In the genomic region with DNA sequence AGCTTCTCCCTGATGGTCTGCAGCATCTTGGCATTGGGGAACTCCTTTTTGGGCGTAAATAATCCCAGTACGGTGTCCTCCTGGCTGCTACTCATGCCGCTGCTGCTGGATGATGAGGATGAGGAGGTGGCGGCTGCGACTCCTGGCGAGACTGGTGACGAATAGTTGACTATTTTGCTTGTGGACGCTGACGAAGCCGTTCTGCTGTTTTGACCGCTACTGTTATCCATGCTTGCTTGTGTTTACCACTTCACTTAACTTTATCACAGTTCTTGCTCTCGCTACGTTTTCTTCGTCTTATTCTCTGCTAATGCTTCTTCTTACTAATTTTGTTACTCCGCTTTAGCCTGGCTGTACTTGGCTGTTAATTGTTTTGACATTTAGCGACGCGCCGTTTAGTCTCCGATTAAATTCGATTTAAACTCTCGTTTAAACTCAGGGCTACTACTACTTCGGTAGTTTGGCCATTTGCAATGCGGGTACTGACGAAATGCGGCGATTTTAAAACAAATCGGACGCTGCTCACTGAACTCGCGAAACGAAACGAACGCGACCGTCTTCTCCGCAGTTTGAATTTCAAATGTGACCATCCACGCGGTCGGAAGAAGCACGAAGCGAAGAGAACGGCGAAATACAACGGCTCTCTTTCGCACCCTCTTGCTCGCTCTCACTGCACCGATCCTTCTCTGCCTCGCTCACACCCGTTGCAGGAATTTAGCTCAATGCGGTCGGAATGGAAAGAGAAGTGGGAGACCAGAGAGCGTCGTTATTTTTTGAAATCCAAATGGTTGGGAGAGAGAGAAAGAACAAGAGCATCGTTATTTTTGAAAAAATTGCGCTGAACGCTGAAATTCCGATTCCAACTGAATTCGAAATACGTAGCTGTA, we compare ENCODE assay signal across 1 fruit fly cellular context.
TF ChIP-seq lines count a peak whose summit lies in the region.

Gene trbl, minus strand, starts transcription at position 584 of the 887 bp plus-strand sequence.

TF ChIP-seq in whole organism, embryonic, 481 proteins besides CTCF, POLR2A, EP300 and RAD21 (continued from another document and continues in another):
- TF ChIP-seq Nf-YB (GFP tag; optimal IDR thresholded peaks at IDR 0.05; lab: Kevin White, UChicago) = peak; percentile 33
- TF ChIP-seq ab (GFP tag; optimal IDR thresholded peaks at IDR 0.05; lab: Kevin White, UChicago) = no peak
- TF ChIP-seq trem (tag; optimal IDR thresholded peaks at IDR 0.05; lab: Kevin White, UChicago) = peak; percentile 59
- no peak for TF ChIP-seq esg (GFP tag; conservative IDR thresholded peaks at IDR 0.05; lab: Robert Waterston, UW)
- peak; percentile 70 for TF ChIP-seq her (GFP tag; optimal IDR thresholded peaks at IDR 0.05; lab: Kevin White, UChicago)
- peak; percentile 80 for TF ChIP-seq Jarid2 (GFP tag; optimal IDR thresholded peaks at IDR 0.05; lab: Kevin White, UChicago)
- TF ChIP-seq CG7372 (GFP tag; IDR thresholded peaks at IDR 0.05; lab: Robert Waterston, UW) = no peak
- no peak for TF ChIP-seq CG17361 (GFP tag; IDR thresholded peaks at IDR 0.05; lab: Robert Waterston, UW)
- TF ChIP-seq CG6854 (GFP tag; optimal IDR thresholded peaks at IDR 0.05; lab: Kevin White, UChicago) = peak; percentile 72
- peak; percentile 44 for TF ChIP-seq MTF-1 (GFP tag; optimal IDR thresholded peaks at IDR 0.05; lab: Kevin White, UChicago; ENCODE audit: borderline replicate concordance)
- no peak for TF ChIP-seq CG11085 (GFP tag; IDR thresholded peaks at IDR 0.05; lab: Robert Waterston, UW)
- no peak for TF ChIP-seq Tbp (GFP tag; optimal IDR thresholded peaks at IDR 0.05; lab: Kevin White, UChicago)
- TF ChIP-seq NfI (GFP tag; optimal IDR thresholded peaks at IDR 0.05; lab: Kevin White, UChicago) = no peak
- peak; percentile 99 for TF ChIP-seq sd (tag; optimal IDR thresholded peaks at IDR 0.05; lab: Kevin White, UChicago)
- TF ChIP-seq jumu (GFP tag; optimal IDR thresholded peaks at IDR 0.05; lab: Kevin White, UChicago) = no peak
- TF ChIP-seq CG6765 (GFP tag; optimal IDR thresholded peaks at IDR 0.05; lab: Kevin White, UChicago) = peak; percentile 43
- TF ChIP-seq sima (GFP tag; optimal IDR thresholded peaks at IDR 0.05; lab: Kevin White, UChicago) = no peak
- TF ChIP-seq CG3726 (GFP tag; IDR thresholded peaks at IDR 0.05; lab: Robert Waterston, UW) = no peak
- peak; percentile 86 for TF ChIP-seq CG9797 (GFP tag; optimal IDR thresholded peaks at IDR 0.05; lab: Kevin White, UChicago)
- no peak for TF ChIP-seq gcm2 (GFP tag; optimal IDR thresholded peaks at IDR 0.05; lab: Kevin White, UChicago)
- TF ChIP-seq CG31365 (tag; optimal IDR thresholded peaks at IDR 0.05; lab: Kevin White, UChicago) = peak; percentile 71
- TF ChIP-seq cwo (GFP tag; optimal IDR thresholded peaks at IDR 0.05; lab: Kevin White, UChicago) = no peak
- TF ChIP-seq CG33213 (GFP tag; optimal IDR thresholded peaks at IDR 0.05; lab: Kevin White, UChicago) = no peak
- TF ChIP-seq CG18599 (GFP tag; optimal IDR thresholded peaks at IDR 0.05; lab: Kevin White, UChicago) = no peak
- TF ChIP-seq eve (GFP tag; optimal IDR thresholded peaks at IDR 0.05; lab: Kevin White, UChicago) = no peak
- peak; percentile 10 for TF ChIP-seq CG2678 (tag; optimal IDR thresholded peaks at IDR 0.05; lab: Kevin White, UChicago)
- 0 out of 2 replicates have a peak, but pooled peaks have one; percentile 34 for TF ChIP-seq dati (GFP tag; IDR thresholded peaks at IDR 0.05; lab: Robert Waterston, UW)
- TF ChIP-seq sens (GFP tag; lab: Kevin White, UChicago) = peak; percentile 34
- no peak for TF ChIP-seq Bdp1 (GFP tag; optimal IDR thresholded peaks at IDR 0.05; lab: Kevin White, UChicago)
- no peak for TF ChIP-seq chn (GFP tag; optimal IDR thresholded peaks at IDR 0.05; lab: Kevin White, UChicago)
- TF ChIP-seq exex (tag; optimal IDR thresholded peaks at IDR 0.05; lab: Kevin White, UChicago) = peak; percentile 77
- TF ChIP-seq CG7271 (tag; optimal IDR thresholded peaks at IDR 0.05; lab: Kevin White, UChicago) = peak; percentile 54
- TF ChIP-seq Hand (GFP tag; optimal IDR thresholded peaks at IDR 0.05; lab: Kevin White, UChicago) = peak; percentile 15
- no peak for TF ChIP-seq CG5245 (GFP tag; optimal IDR thresholded peaks at IDR 0.05; lab: Kevin White, UChicago)
- no peak for TF ChIP-seq CG1024 (GFP tag; IDR thresholded peaks at IDR 0.05; lab: Robert Waterston, UW)
- no peak for TF ChIP-seq CG34422 (GFP tag; IDR thresholded peaks at IDR 0.05; lab: Robert Waterston, UW)
- no peak for TF ChIP-seq lov (optimal IDR thresholded peaks at IDR 0.05; lab: Kevin White, UChicago)
- TF ChIP-seq lov (GFP tag; IDR thresholded peaks at IDR 0.05; lab: Robert Waterston, UW) = 0 out of 3 replicates have a peak, but pooled peaks have one; percentile 66
- TF ChIP-seq B-H1 (GFP tag; IDR thresholded peaks at IDR 0.05; lab: Robert Waterston, UW) = no peak; the same call in 2 of the 3 replicates
- TF ChIP-seq CG10462 (GFP tag; optimal IDR thresholded peaks at IDR 0.05; lab: Kevin White, UChicago) = no peak
- no peak for TF ChIP-seq ken (GFP tag; IDR thresholded peaks at IDR 0.05; lab: Robert Waterston, UW)
- no peak for TF ChIP-seq gsb-n (tag; optimal IDR thresholded peaks at IDR 0.05; lab: Kevin White, UChicago)
- TF ChIP-seq zf30C (GFP tag; optimal IDR thresholded peaks at IDR 0.05; lab: Kevin White, UChicago) = peak; percentile 38
- TF ChIP-seq usp (GFP tag; optimal IDR thresholded peaks at IDR 0.05; lab: Kevin White, UChicago) = no peak
- TF ChIP-seq Poxn (GFP tag; IDR thresholded peaks at IDR 0.05; lab: Robert Waterston, UW) = no peak
- TF ChIP-seq CG6175 (GFP tag; IDR thresholded peaks at IDR 0.05; lab: Robert Waterston, UW) = no peak
- no peak for TF ChIP-seq Fer2 (tag; optimal IDR thresholded peaks at IDR 0.05; lab: Kevin White, UChicago)
- TF ChIP-seq psq (GFP tag; optimal IDR thresholded peaks at IDR 0.05; lab: Kevin White, UChicago) = peak; percentile 83
- no peak for TF ChIP-seq ttk (GFP tag; IDR thresholded peaks at IDR 0.05; lab: Robert Waterston, UW)
- TF ChIP-seq hth (optimal IDR thresholded peaks at IDR 0.05; lab: Kevin White, UChicago) = no peak
- TF ChIP-seq CG2875 (GFP tag; optimal IDR thresholded peaks at IDR 0.05; lab: Kevin White, UChicago) = no peak
- TF ChIP-seq odd (GFP tag; optimal IDR thresholded peaks at IDR 0.05; lab: Kevin White, UChicago) = no peak
- no peak for TF ChIP-seq E2f1 (GFP tag; IDR thresholded peaks at IDR 0.05; lab: Robert Waterston, UW)
- TF ChIP-seq CG2116 (GFP tag; optimal IDR thresholded peaks at IDR 0.05; lab: Kevin White, UChicago) = peak; percentile 73
- no peak for TF ChIP-seq CG6272 (GFP tag; IDR thresholded peaks at IDR 0.05; lab: Robert Waterston, UW)
- no peak for TF ChIP-seq CG1647 (GFP tag; optimal IDR thresholded peaks at IDR 0.05; lab: Kevin White, UChicago)
- no peak for TF ChIP-seq Taf1 (GFP tag; IDR thresholded peaks at IDR 0.05; lab: Robert Waterston, UW)
- no peak for TF ChIP-seq kay (GFP tag; optimal IDR thresholded peaks at IDR 0.05; lab: Kevin White, UChicago)
- TF ChIP-seq Max (GFP tag; optimal IDR thresholded peaks at IDR 0.05; lab: Kevin White, UChicago) = peak; percentile 26
- TF ChIP-seq vnd (GFP tag; IDR thresholded peaks at IDR 0.05; lab: Robert Waterston, UW; ENCODE audit: partially characterized antibody) = peak; percentile 43; the same call in 1 of the 3 replicates
- TF ChIP-seq CG8924 (tag; optimal IDR thresholded peaks at IDR 0.05; lab: Kevin White, UChicago) = peak; percentile 70
- TF ChIP-seq TFAM (GFP tag; optimal IDR thresholded peaks at IDR 0.05; lab: Kevin White, UChicago) = no peak
- no peak for TF ChIP-seq CG10274 (GFP tag; optimal IDR thresholded peaks at IDR 0.05; lab: Kevin White, UChicago)
- TF ChIP-seq CHES-1-like (GFP tag; optimal IDR thresholded peaks at IDR 0.05; lab: Kevin White, UChicago) = no peak
- TF ChIP-seq Atf6 (GFP tag; IDR thresholded peaks at IDR 0.05; lab: Robert Waterston, UW) = peak; percentile 51
- TF ChIP-seq row (GFP tag; IDR thresholded peaks at IDR 0.05; lab: Robert Waterston, UW) = peak; percentile 9; the same call in 1 of the 3 replicates
- TF ChIP-seq CG14050 (GFP tag; IDR thresholded peaks at IDR 0.05; lab: Robert Waterston, UW) = no peak
- TF ChIP-seq Blimp-1 (GFP tag; optimal IDR thresholded peaks at IDR 0.05; lab: Kevin White, UChicago) = no peak
- TF ChIP-seq CG30020 (tag; optimal IDR thresholded peaks at IDR 0.05; lab: Kevin White, UChicago) = peak; percentile 20
- peak; percentile 24 for TF ChIP-seq CG10979 (tag; optimal IDR thresholded peaks at IDR 0.05; lab: Kevin White, UChicago)
- TF ChIP-seq Myb (GFP tag; optimal IDR thresholded peaks at IDR 0.05; lab: Kevin White, UChicago) = peak; percentile 84
- TF ChIP-seq Med (GFP tag; lab: Kevin White, UChicago) = peak; percentile 83
- no peak for TF ChIP-seq Ada2b (GFP tag; IDR thresholded peaks at IDR 0.05; lab: Robert Waterston, UW)
- no peak; the same call in 1 of the 2 replicates for TF ChIP-seq sisA (GFP tag; IDR thresholded peaks at IDR 0.05; lab: Robert Waterston, UW)
- TF ChIP-seq Mrtf (GFP tag; IDR thresholded peaks at IDR 0.05; lab: Robert Waterston, UW) = no peak
- peak in 1 of 2 experiments; percentile 25 for TF ChIP-seq Hr51 (GFP tag; optimal IDR thresholded peaks at IDR 0.05; lab: Kevin White, UChicago)
- TF ChIP-seq CG8388 (GFP tag; optimal IDR thresholded peaks at IDR 0.05; lab: Kevin White, UChicago) = no peak
- TF ChIP-seq pfk (GFP tag; optimal IDR thresholded peaks at IDR 0.05; lab: Kevin White, UChicago) = peak; percentile 52
- peak; percentile 82 for TF ChIP-seq nmo (GFP tag; optimal IDR thresholded peaks at IDR 0.05; lab: Kevin White, UChicago)
- TF ChIP-seq NK7.1 (GFP tag; optimal IDR thresholded peaks at IDR 0.05; lab: Kevin White, UChicago) = no peak
- TF ChIP-seq CG2129 (GFP tag; IDR thresholded peaks at IDR 0.05; lab: Robert Waterston, UW; ENCODE audit: partially characterized antibody) = no peak
- peak; percentile 90 for TF ChIP-seq mld (GFP tag; IDR thresholded peaks at IDR 0.05; lab: Robert Waterston, UW; ENCODE audit: partially characterized antibody)
- TF ChIP-seq CG11398 (GFP tag; optimal IDR thresholded peaks at IDR 0.05; lab: Kevin White, UChicago) = peak; percentile 17
- no peak for TF ChIP-seq CG6654 (GFP tag; optimal IDR thresholded peaks at IDR 0.05; lab: Kevin White, UChicago)
- no peak for TF ChIP-seq HmgZ (tag; optimal IDR thresholded peaks at IDR 0.05; lab: Kevin White, UChicago)
- TF ChIP-seq CG4282 (GFP tag; optimal IDR thresholded peaks at IDR 0.05; lab: Kevin White, UChicago) = no peak
- TF ChIP-seq CG17328 (GFP tag; IDR thresholded peaks at IDR 0.05; lab: Robert Waterston, UW) = no peak
- no peak for TF ChIP-seq Oaz (GFP tag; IDR thresholded peaks at IDR 0.05; lab: Robert Waterston, UW)
- no peak for TF ChIP-seq dpn (GFP tag; optimal IDR thresholded peaks at IDR 0.05; lab: Kevin White, UChicago)
- TF ChIP-seq mirr (GFP tag; optimal IDR thresholded peaks at IDR 0.05; lab: Kevin White, UChicago) = peak; percentile 54
- TF ChIP-seq CG14710 (tag; optimal IDR thresholded peaks at IDR 0.05; lab: Kevin White, UChicago) = peak; percentile 26
- TF ChIP-seq CG7357 (GFP tag; IDR thresholded peaks at IDR 0.05; lab: Robert Waterston, UW) = no peak
- TF ChIP-seq Xrp1 (GFP tag; IDR thresholded peaks at IDR 0.05; lab: Robert Waterston, UW) = no peak
- TF ChIP-seq unpg (GFP tag; optimal IDR thresholded peaks at IDR 0.05; lab: Kevin White, UChicago) = peak; percentile 20
- peak; percentile 53 for TF ChIP-seq CG10267 (tag; optimal IDR thresholded peaks at IDR 0.05; lab: Kevin White, UChicago)
- TF ChIP-seq CG12219 (GFP tag; optimal IDR thresholded peaks at IDR 0.05; lab: Kevin White, UChicago) = peak; percentile 18
- no peak for TF ChIP-seq CG9817 (tag; optimal IDR thresholded peaks at IDR 0.05; lab: Kevin White, UChicago)
- no peak for TF ChIP-seq Rx (GFP tag; IDR thresholded peaks at IDR 0.05; lab: Robert Waterston, UW)
- no peak for TF ChIP-seq cad (GFP tag; optimal IDR thresholded peaks at IDR 0.05; lab: Kevin White, UChicago)
- no peak for TF ChIP-seq Gug (GFP tag; IDR thresholded peaks at IDR 0.05; lab: Robert Waterston, UW)
- no peak for TF ChIP-seq fd96Cb (tag; optimal IDR thresholded peaks at IDR 0.05; lab: Kevin White, UChicago)
- peak; percentile 17 for TF ChIP-seq bigmax (GFP tag; optimal IDR thresholded peaks at IDR 0.05; lab: Kevin White, UChicago)
- TF ChIP-seq CG14014 (GFP tag; IDR thresholded peaks at IDR 0.05; lab: Robert Waterston, UW) = no peak
- TF ChIP-seq CG3281 (GFP tag; optimal IDR thresholded peaks at IDR 0.05; lab: Kevin White, UChicago) = peak; percentile 47
- TF ChIP-seq dmrt99B (tag; optimal IDR thresholded peaks at IDR 0.05; lab: Kevin White, UChicago) = peak; percentile 23
- peak; percentile 69 for TF ChIP-seq CG13624 (GFP tag; optimal IDR thresholded peaks at IDR 0.05; lab: Kevin White, UChicago)
- TF ChIP-seq nom (GFP tag; optimal IDR thresholded peaks at IDR 0.05; lab: Kevin White, UChicago) = peak; percentile 58
- TF ChIP-seq CG15073 (GFP tag; optimal IDR thresholded peaks at IDR 0.05; lab: Kevin White, UChicago) = peak; percentile 92
- TF ChIP-seq danr (GFP tag; IDR thresholded peaks at IDR 0.05; lab: Robert Waterston, UW) = no peak
- no peak for TF ChIP-seq sc (optimal IDR thresholded peaks at IDR 0.05; lab: Kevin White, UChicago)
- no peak for TF ChIP-seq sc (GFP tag; optimal IDR thresholded peaks at IDR 0.05; lab: Kevin White, UChicago)
- no peak for TF ChIP-seq Atf3 (GFP tag; optimal IDR thresholded peaks at IDR 0.05; lab: Kevin White, UChicago)
- no peak for TF ChIP-seq sug (tag; optimal IDR thresholded peaks at IDR 0.05; lab: Kevin White, UChicago)
- TF ChIP-seq Six4 (GFP tag; optimal IDR thresholded peaks at IDR 0.05; lab: Kevin White, UChicago) = no peak
- TF ChIP-seq pum (GFP tag; optimal IDR thresholded peaks at IDR 0.05; lab: Kevin White, UChicago) = no peak
- no peak for TF ChIP-seq ewg (GFP tag; optimal IDR thresholded peaks at IDR 0.05; lab: Kevin White, UChicago)
- TF ChIP-seq maf-S (GFP tag; optimal IDR thresholded peaks at IDR 0.05; lab: Kevin White, UChicago) = no peak
- TF ChIP-seq CG12659 (GFP tag; optimal IDR thresholded peaks at IDR 0.05; lab: Kevin White, UChicago) = peak; percentile 22
- TF ChIP-seq CG17568 (GFP tag; optimal IDR thresholded peaks at IDR 0.05; lab: Kevin White, UChicago) = peak; percentile 18
- peak; percentile 5 for TF ChIP-seq BEAF-32 (GFP tag; optimal IDR thresholded peaks at IDR 0.05; lab: Kevin White, UChicago)
- no peak; the same call in 1 of the 2 replicates for TF ChIP-seq CG32767 (GFP tag; IDR thresholded peaks at IDR 0.05; lab: Robert Waterston, UW)
- TF ChIP-seq zen2 (GFP tag; IDR thresholded peaks at IDR 0.05; lab: Robert Waterston, UW; ENCODE audit: partially characterized antibody) = no peak; the same call in 2 of the 3 replicates
- peak; percentile 37; the same call in 1 of the 2 replicates for TF ChIP-seq stc (GFP tag; IDR thresholded peaks at IDR 0.05; lab: Robert Waterston, UW)
- TF ChIP-seq CG7786 (GFP tag; optimal IDR thresholded peaks at IDR 0.05; lab: Kevin White, UChicago) = no peak
